Fruit fly (Drosophila melanogaster) Kc167 (cell line): ENCODE measurements around the gene CG9297.

Experiments used
- h ChIP-seq: fragments of >200 bp; optimal IDR thresholded peaks from 3 replicates; lab custom pipeline; 2018; ENCODE audit warnings: missing external identifiers
- psq ChIP-seq: fragments of >200 bp; optimal IDR thresholded peaks from 2 replicates; lab custom pipeline; 2017; ENCODE audit warnings: missing external identifiers

- TF ChIP-seq h (lab: Kevin White, UChicago) (no peak), psq (lab: Kevin White, UChicago) (no peak)
Measured at dm6 chr3R:13767239-13767638, 4.1 kb upstream of the CG9297 start, which contains the start of gene Cht5.
